Fruit fly (Drosophila melanogaster): ENCODE measurements around the gene Nsun5.

DNA sequence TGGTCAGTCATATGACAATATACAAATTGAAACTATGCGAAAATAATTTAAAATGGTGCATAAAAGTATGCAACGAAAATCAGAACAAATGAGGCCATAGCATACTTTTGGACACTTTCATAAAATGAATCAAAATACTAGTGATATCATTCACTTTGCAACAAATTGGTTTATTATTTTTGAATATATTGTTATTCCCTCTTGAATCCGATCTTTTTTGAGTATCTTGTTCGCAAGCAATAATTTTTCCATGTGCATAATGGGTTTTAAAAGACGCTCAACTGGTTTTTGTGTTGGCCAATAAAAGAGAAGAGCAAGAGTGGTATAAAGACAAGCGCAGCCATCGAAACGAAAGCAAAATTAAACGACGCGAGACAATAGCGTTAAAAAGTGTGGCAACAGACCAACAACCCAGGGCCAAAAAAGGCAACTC, 25.6 kb upstream of the Nsun5 start:
- no peak for TF ChIP-seq h (optimal IDR thresholded peaks at IDR 0.05)
- no peak for TF ChIP-seq Sin3A (optimal IDR thresholded peaks at IDR 0.05)
- TF ChIP-seq Myc (optimal IDR thresholded peaks at IDR 0.05), result no peak
- TF ChIP-seq ttk (optimal IDR thresholded peaks at IDR 0.05), result no peak
- no peak for TF ChIP-seq psq (optimal IDR thresholded peaks at IDR 0.05)
- TF ChIP-seq insv (optimal IDR thresholded peaks at IDR 0.05), result no peak
